Worm (Caenorhabditis elegans) whole organism, midembryonic: Measurements from ENCODE around the gene sca-1.

Source experiments
- T22C8.4 ChIP-seq: fragments of 200-800 bp; sonication (Bioruptor generic); IDR thresholded peaks from 2 replicates; pipeline ENCODE4 v1.3.6; 2022; ENCODE audit warnings: missing genetic modification characterization, missing compliant biosample characterization
- cog-1 ChIP-seq: sonication (generic microtip); optimal IDR thresholded peaks from 2 replicates; lab custom pipeline; 2016; ENCODE audit warnings: missing genetic modification characterization, missing compliant biosample characterization
- flt-1 ChIP-seq: fragments of 200-800 bp; sonication (Bioruptor generic); IDR thresholded peaks from 2 replicates; pipeline ENCODE4 v1.3.6; 2022; ENCODE audit warnings: missing genetic modification characterization, missing compliant biosample characterization
- klf-2 ChIP-seq: fragments of 200-800 bp; sonication (Bioruptor generic); conservative IDR thresholded peaks from 2 replicates; pipeline ENCODE4 v1.3.6; 2022; ENCODE audit warnings: missing genetic modification reagents, missing genetic modification characterization, missing compliant biosample characterization
- med-1 ChIP-seq: sonication (generic microtip); optimal IDR thresholded peaks from 2 replicates; lab custom pipeline; 2017; ENCODE audit warnings: missing genetic modification characterization, mild to moderate bottlenecking, missing compliant biosample characterization, antibody characterized with exemption, missing genetic modification reagents; ENCODE audit not compliant: insufficient read depth
- ref-1 ChIP-seq: fragments of 200-800 bp; sonication (Bioruptor generic); conservative IDR thresholded peaks from 2 replicates; pipeline ENCODE4 v1.3.6; 2022; ENCODE audit warnings: missing genetic modification reagents, missing genetic modification characterization, missing compliant biosample characterization
- tab-1 ChIP-seq: fragments of 200-800 bp; sonication (Bioruptor generic); IDR thresholded peaks from 2 replicates; pipeline ENCODE4 v1.3.6; 2022; ENCODE audit warnings: missing genetic modification characterization, missing compliant biosample characterization
- ztf-23 ChIP-seq: fragments of 200-800 bp; sonication (Bioruptor generic); IDR thresholded peaks from 2 replicates; pipeline ENCODE4 v1.3.6; 2022; ENCODE audit warnings: missing genetic modification reagents, missing genetic modification characterization, missing compliant biosample characterization
- ztf-29 ChIP-seq: fragments of 200-800 bp; sonication (Bioruptor generic); IDR thresholded peaks from 2 replicates; pipeline ENCODE4 v1.3.6; 2022; ENCODE audit warnings: missing genetic modification reagents, missing genetic modification characterization, missing compliant biosample characterization

DNA sequence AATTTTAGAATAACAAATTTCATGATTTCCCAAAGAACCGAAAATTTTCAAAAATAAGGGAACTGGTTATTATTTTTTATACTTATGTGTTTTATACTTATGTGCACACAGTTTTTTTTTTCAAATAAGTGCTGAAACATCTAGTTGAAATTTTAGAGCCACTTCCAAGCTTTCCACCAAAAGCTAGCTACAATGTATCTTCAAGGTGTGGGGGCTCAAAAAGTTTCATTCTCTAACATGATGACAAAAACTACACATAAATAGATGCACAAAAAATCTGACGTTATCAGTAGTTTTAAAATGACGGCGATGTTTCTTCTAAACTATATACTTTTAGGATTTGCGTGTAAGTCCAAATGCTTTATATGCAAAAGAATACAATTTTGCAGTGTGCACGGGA, 22.6 kb downstream of the sca-1 start, which contains the start of gene clec-163:
- TF ChIP-seq ref-1 (GFP tag; lab: Robert Waterston, UW), result no peak
- no peak for TF ChIP-seq tab-1
- no peak for TF ChIP-seq flt-1 (GFP tag; lab: Robert Waterston, UW)
- TF ChIP-seq ztf-23 (GFP tag; lab: Robert Waterston, UW), result no peak
- TF ChIP-seq ztf-29, result no peak
- TF ChIP-seq cog-1 (tag; lab: Kevin White, UChicago), result no peak
- no peak for TF ChIP-seq T22C8.4 (GFP tag; lab: Robert Waterston, UW)
- no peak for TF ChIP-seq klf-2 (GFP tag; lab: Robert Waterston, UW)
- no peak for TF ChIP-seq med-1 (GFP tag; lab: Kevin White, UChicago)
